Fruit fly (Drosophila melanogaster) Kc167 (cell line): ENCODE data around the gene Nt5b.

Experiments used
- Myc ChIP-seq: fragments of >200 bp; optimal IDR thresholded peaks from 2 replicates; lab custom pipeline; 2017; ENCODE audit warnings: missing external identifiers
- insv ChIP-seq: fragments of >200 bp; optimal IDR thresholded peaks from 3 replicates; lab custom pipeline; 2018; ENCODE audit warnings: missing external identifiers
- psq ChIP-seq: fragments of >200 bp; optimal IDR thresholded peaks from 2 replicates; lab custom pipeline; 2017; ENCODE audit warnings: missing external identifiers
- ttk ChIP-seq: sonication (Bioruptor generic); optimal IDR thresholded peaks from 2 replicates; lab custom pipeline; 2017; ENCODE audit warnings: missing external identifiers

DNA sequence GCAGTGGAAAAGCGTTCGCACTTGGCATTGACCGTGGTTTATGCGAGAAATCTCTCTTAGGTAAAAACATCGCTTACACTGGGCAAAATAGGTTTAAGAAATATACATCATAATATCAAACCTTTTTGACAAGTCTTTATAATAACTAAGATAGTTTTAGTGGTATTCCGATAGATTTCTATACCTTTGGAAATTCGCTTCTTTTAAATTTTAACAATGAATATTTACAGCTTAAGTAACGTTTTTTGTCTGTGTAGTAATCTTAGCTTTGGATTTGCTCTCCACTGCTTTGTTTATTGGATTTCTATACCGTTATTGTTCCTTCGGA, 2.6 kb downstream of the Nt5b start:
- TF ChIP-seq insv (no peak), ttk (lab: Kevin White, UChicago) (no peak), psq (lab: Kevin White, UChicago) (no peak), Myc (lab: Kevin White, UChicago) (no peak)
